Worm (Caenorhabditis elegans) whole organism, L2 larva: ENCODE results near the gene cest-26.

Source experiments
- C34F6.9 ChIP-seq: fragments of 150-350 bp; optimal IDR thresholded peaks from 2 replicates; lab custom pipeline; 2014; ENCODE audit warnings: missing biosample characterization, missing genetic modification characterization
- F13H6.1 ChIP-seq: sonication (generic microtip); optimal IDR thresholded peaks from 2 replicates; lab custom pipeline; 2016; ENCODE audit warnings: missing genetic modification characterization, missing compliant biosample characterization
- R02D3.7 ChIP-seq: fragments of 150-350 bp; optimal IDR thresholded peaks from 2 replicates; lab custom pipeline; 2014; ENCODE audit warnings: missing biosample characterization, missing genetic modification characterization
- Y55F3AM.14 ChIP-seq: fragments of 200-800 bp; sonication (Bioruptor generic); optimal IDR thresholded peaks from 2 replicates; lab custom pipeline; 2018; ENCODE audit warnings: mild to moderate bottlenecking, missing genetic modification characterization, missing compliant biosample characterization
- ZK546.5 ChIP-seq: sonication (generic microtip); optimal IDR thresholded peaks from 2 replicates; lab custom pipeline; 2017; ENCODE audit warnings: missing biosample characterization, missing genetic modification characterization
- alr-1 ChIP-seq: fragments of 150-350 bp; optimal IDR thresholded peaks from 2 replicates; lab custom pipeline; 2014; ENCODE audit warnings: missing biosample characterization, missing genetic modification characterization
- aly-2 ChIP-seq: fragments of 150-350 bp; optimal IDR thresholded peaks from 2 replicates; lab custom pipeline; 2014; ENCODE audit warnings: missing biosample characterization, missing genetic modification characterization
- ama-1 ChIP-seq: fragments of 150-350 bp; optimal IDR thresholded peaks from 2 replicates; lab custom pipeline; 2018; ENCODE audit warnings: inconsistent platforms
- ceh-16 ChIP-seq: fragments of 150-350 bp; optimal IDR thresholded peaks from 2 replicates; lab custom pipeline; 2014; ENCODE audit warnings: missing biosample characterization, missing genetic modification characterization
- ceh-82 ChIP-seq: fragments of 150-350 bp; optimal IDR thresholded peaks from 2 replicates; lab custom pipeline; 2014; ENCODE audit warnings: missing biosample characterization, missing genetic modification characterization
- crh-2 ChIP-seq: sonication (generic microtip); optimal IDR thresholded peaks from 2 replicates; lab custom pipeline; 2017; ENCODE audit warnings: missing biosample characterization, missing genetic modification characterization
- dmd-4 ChIP-seq: sonication (generic microtip); optimal IDR thresholded peaks from 2 replicates; lab custom pipeline; 2017; ENCODE audit warnings: missing biosample characterization, missing genetic modification characterization
- egl-27 ChIP-seq: sonication (generic microtip); optimal IDR thresholded peaks from 3 replicates; lab custom pipeline; 2017; ENCODE audit warnings: missing biosample characterization, missing genetic modification reagents, missing genetic modification characterization
- elt-3 ChIP-seq: sonication (generic microtip); optimal IDR thresholded peaks from 2 replicates; lab custom pipeline; 2017; ENCODE audit warnings: missing biosample characterization, missing genetic modification characterization
- fos-1 ChIP-seq: fragments of 150-350 bp; optimal IDR thresholded peaks from 2 replicates; lab custom pipeline; 2014; ENCODE audit warnings: missing biosample characterization, missing genetic modification characterization
- gmeb-1 ChIP-seq: fragments of 150-350 bp; optimal IDR thresholded peaks from 2 replicates; lab custom pipeline; 2014; ENCODE audit warnings: missing biosample characterization, missing genetic modification characterization
- lin-11 ChIP-seq: fragments of 150-350 bp; sonication (generic microtip); optimal IDR thresholded peaks from 2 replicates; lab custom pipeline; 2014; ENCODE audit warnings: missing biosample characterization, missing genetic modification characterization, inconsistent platforms, mixed read lengths
- lin-13 ChIP-seq: fragments of 150-350 bp; optimal IDR thresholded peaks from 2 replicates; lab custom pipeline; 2014; ENCODE audit warnings: missing biosample characterization, missing genetic modification reagents, missing genetic modification characterization
- lin-39 ChIP-seq: fragments of 150-350 bp; optimal IDR thresholded peaks from 2 replicates; lab custom pipeline; 2014; ENCODE audit warnings: missing biosample characterization, missing genetic modification reagents, missing genetic modification characterization
- lsy-2 ChIP-seq, 2 experiments: fragments of 150-350 bp in 1 of 2; sonication (generic microtip) in 1 of 2; optimal IDR thresholded peaks; 2 replicates each; lab custom pipeline; 2014 to 2017; ENCODE audit warnings: missing biosample characterization in 2 of 2, missing genetic modification characterization in 2 of 2
- mab-5 ChIP-seq: fragments of 150-350 bp; optimal IDR thresholded peaks from 2 replicates; lab custom pipeline; 2014; ENCODE audit warnings: missing biosample characterization, missing genetic modification characterization
- mbf-1 ChIP-seq: sonication (generic microtip); optimal IDR thresholded peaks from 2 replicates; lab custom pipeline; 2017; ENCODE audit warnings: missing biosample characterization, missing genetic modification characterization
- nhr-10 ChIP-seq: sonication (generic microtip); optimal IDR thresholded peaks from 2 replicates; lab custom pipeline; 2017; ENCODE audit warnings: missing biosample characterization, missing genetic modification characterization
- nhr-11 ChIP-seq: fragments of 150-350 bp; optimal IDR thresholded peaks from 2 replicates; lab custom pipeline; 2014; ENCODE audit warnings: missing biosample characterization, missing genetic modification characterization
- nhr-129 ChIP-seq: fragments of 150-350 bp; optimal IDR thresholded peaks from 2 replicates; lab custom pipeline; 2014; ENCODE audit warnings: missing biosample characterization, missing genetic modification characterization
- nhr-21 ChIP-seq: fragments of 150-350 bp; optimal IDR thresholded peaks from 2 replicates; lab custom pipeline; 2014; ENCODE audit warnings: missing biosample characterization, missing genetic modification characterization
- nhr-23 ChIP-seq: fragments of 150-350 bp; optimal IDR thresholded peaks from 2 replicates; lab custom pipeline; 2014; ENCODE audit warnings: missing biosample characterization, missing genetic modification reagents, missing genetic modification characterization
- nhr-237 ChIP-seq: fragments of 150-350 bp; optimal IDR thresholded peaks from 2 replicates; lab custom pipeline; 2014; ENCODE audit warnings: missing biosample characterization, missing genetic modification characterization
- nhr-25 ChIP-seq: fragments of 150-350 bp; sonication (generic microtip); optimal IDR thresholded peaks from 3 replicates; lab custom pipeline; 2014; ENCODE audit warnings: missing biosample characterization, missing genetic modification characterization
- nhr-6 ChIP-seq: fragments of 150-350 bp; optimal IDR thresholded peaks from 2 replicates; lab custom pipeline; 2014; ENCODE audit warnings: missing biosample characterization, missing genetic modification characterization
- nhr-77 ChIP-seq: fragments of 150-350 bp; optimal IDR thresholded peaks from 2 replicates; lab custom pipeline; 2014; ENCODE audit warnings: missing biosample characterization, missing genetic modification characterization
- sem-4 ChIP-seq: fragments of 150-350 bp; optimal IDR thresholded peaks from 2 replicates; lab custom pipeline; 2014; ENCODE audit warnings: missing biosample characterization, missing genetic modification reagents, missing genetic modification characterization
- skn-1 ChIP-seq: sonication (generic microtip); optimal IDR thresholded peaks from 2 replicates; lab custom pipeline; 2017; ENCODE audit warnings: missing biosample characterization, missing genetic modification characterization
- sma-3 ChIP-seq: sonication (generic microtip); optimal IDR thresholded peaks from 2 replicates; lab custom pipeline; 2016; ENCODE audit warnings: missing genetic modification reagents, missing genetic modification characterization, missing compliant biosample characterization
- sma-9 ChIP-seq, 2 experiments: fragments of 150-350 bp in 1 of 2; sonication (generic microtip) in 1 of 2; optimal IDR thresholded peaks; 2 replicates each; lab custom pipeline; 2014 to 2016; ENCODE audit warnings: missing genetic modification characterization in 2 of 2, mild to moderate bottlenecking in 1 of 2, missing biosample characterization in 1 of 2, missing compliant biosample characterization in 1 of 2, missing genetic modification reagents in 1 of 2, moderate library complexity in 1 of 2
- snpc-4 ChIP-seq: fragments of 150-350 bp; optimal IDR thresholded peaks from 2 replicates; lab custom pipeline; 2014; ENCODE audit warnings: missing biosample characterization, missing genetic modification characterization
- unc-39 ChIP-seq: fragments of 150-350 bp; optimal IDR thresholded peaks from 2 replicates; lab custom pipeline; 2014; ENCODE audit warnings: missing biosample characterization, missing genetic modification characterization
- unc-55 ChIP-seq: fragments of 150-350 bp; sonication (generic microtip); optimal IDR thresholded peaks from 3 replicates; lab custom pipeline; 2014; ENCODE audit warnings: missing biosample characterization, missing genetic modification reagents, missing genetic modification characterization
- unc-62 ChIP-seq: fragments of 150-350 bp; optimal IDR thresholded peaks from 2 replicates; lab custom pipeline; 2014; ENCODE audit warnings: missing biosample characterization, missing genetic modification reagents, missing genetic modification characterization
- zag-1 ChIP-seq: fragments of 150-350 bp; optimal IDR thresholded peaks from 2 replicates; lab custom pipeline; 2014; ENCODE audit warnings: missing biosample characterization, missing genetic modification characterization
- ztf-1 ChIP-seq: fragments of 200-800 bp; sonication (Bioruptor generic); conservative IDR thresholded peaks from 2 replicates; pipeline ENCODE4 v1.3.6; 2022; ENCODE audit warnings: missing genetic modification characterization, missing compliant biosample characterization
- ztf-4 ChIP-seq: fragments of 150-350 bp; optimal IDR thresholded peaks from 2 replicates; lab custom pipeline; 2014; ENCODE audit warnings: missing biosample characterization, missing genetic modification characterization

The cest-26 gene

DNA sequence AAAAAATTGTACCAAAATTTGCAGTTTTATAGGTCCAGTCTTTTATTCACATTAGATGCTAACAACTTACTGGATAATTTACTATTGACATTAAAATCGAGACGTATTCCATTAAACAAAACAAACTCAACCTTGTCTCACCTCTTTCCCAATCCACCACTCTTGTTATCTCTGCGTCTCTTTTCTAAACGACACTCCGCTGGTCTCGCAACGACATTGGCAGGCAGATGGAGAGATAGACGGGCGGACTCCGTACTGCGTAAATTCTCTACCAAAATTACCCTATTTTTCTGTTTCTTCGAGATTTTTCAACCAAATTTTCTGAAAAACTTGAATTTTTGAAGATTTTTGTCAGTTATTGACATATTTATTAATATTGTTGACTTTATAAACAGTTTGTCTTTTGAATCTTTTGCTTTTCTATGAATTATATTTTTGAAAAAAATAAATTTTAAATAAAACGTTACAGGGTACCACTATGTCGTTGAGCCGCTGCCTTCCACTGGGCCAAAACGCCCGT, 31.9 kb upstream of the cest-26 start, which contains the start of gene asb-2 (continued):
- TF ChIP-seq lin-11 (tag; lab: Kevin White, UChicago) (peak; percentile 78), mbf-1 (no peak), ztf-1 (GFP tag; lab: Robert Waterston, UW) (no peak), mab-5 (tag; lab: Kevin White, UChicago) (peak; percentile 66), sem-4 (tag; lab: Kevin White, UChicago) (peak; percentile 77), nhr-77 (tag; lab: Kevin White, UChicago) (no peak), lin-13 (GFP tag; lab: Kevin White, UChicago) (peak; percentile 91), nhr-25 (peak; percentile 86), nhr-237 (tag; lab: Kevin White, UChicago) (no peak), ZK546.5 (tag; lab: Kevin White, UChicago) (no peak), ztf-4 (peak; percentile 62), ceh-16 (tag; lab: Kevin White, UChicago) (peak; percentile 42), nhr-21 (peak; percentile 87), fos-1 (tag; lab: Kevin White, UChicago) (peak; percentile 78)

DNA sequence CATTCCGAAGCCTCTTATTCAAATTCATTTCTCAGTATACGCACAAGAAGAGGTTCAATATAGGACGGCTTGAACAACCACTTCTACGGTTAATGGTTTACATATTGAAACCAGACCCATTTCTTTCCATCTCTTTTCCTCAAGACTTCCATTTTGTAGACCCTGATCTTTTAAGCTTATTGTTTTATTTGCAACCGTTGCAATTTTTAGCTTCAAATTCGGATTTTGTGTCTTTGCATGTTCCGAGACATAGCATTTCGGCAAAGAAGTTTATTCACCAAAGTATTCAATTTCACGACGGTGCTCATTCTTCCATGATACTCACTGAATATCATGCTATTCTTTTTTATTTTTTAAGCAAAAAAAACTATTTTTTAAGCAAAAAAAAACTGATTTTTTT, 28.8 kb upstream of the cest-26 start, which contains the start of gene nmur-3:
Gene nmur-3 (plus strand): TSS at position 301 of the 400 bp plus-strand sequence.
- TF ChIP-seq lin-13 (GFP tag; lab: Kevin White, UChicago) (no peak), R02D3.7 (tag; lab: Kevin White, UChicago) (no peak), fos-1 (tag; lab: Kevin White, UChicago) (no peak), F13H6.1 (tag; lab: Kevin White, UChicago) (no peak), sem-4 (tag; lab: Kevin White, UChicago) (no peak), ceh-82 (tag; lab: Kevin White, UChicago) (no peak), ama-1 (lab: Kevin White, UChicago) (no peak), mab-5 (tag; lab: Kevin White, UChicago) (no peak), egl-27 (tag; lab: Kevin White, UChicago) (no peak), unc-39 (tag; lab: Kevin White, UChicago) (no peak), zag-1 (no peak), nhr-237 (tag; lab: Kevin White, UChicago) (no peak), nhr-10 (tag; lab: Kevin White, UChicago) (no peak), nhr-11 (tag; lab: Kevin White, UChicago) (no peak), unc-62 (no peak), mbf-1 (no peak), lin-39 (tag; lab: Kevin White, UChicago) (no peak), elt-3 (tag; lab: Kevin White, UChicago) (no peak)

DNA sequence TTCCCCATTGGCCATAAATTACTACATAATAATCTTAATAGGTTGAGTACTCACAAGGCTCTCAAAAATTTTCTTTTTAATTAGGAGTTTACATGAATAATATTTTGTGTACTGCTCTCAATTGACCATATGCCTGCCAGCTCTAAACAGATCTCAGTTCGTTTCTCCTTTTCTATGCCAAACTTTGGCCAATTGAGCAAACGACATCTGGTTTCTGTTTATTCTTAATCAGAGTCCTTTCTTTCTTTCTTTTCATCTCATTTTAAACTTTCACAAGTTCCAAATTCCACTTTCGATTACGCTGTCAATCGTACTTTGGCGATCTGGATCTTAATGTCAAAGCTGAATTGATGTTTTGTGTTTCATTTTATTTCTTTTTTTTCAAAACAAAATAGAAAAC, 26.9 kb upstream of the cest-26 start:
- no peak for TF ChIP-seq nhr-11 (tag; lab: Kevin White, UChicago)
- no peak for TF ChIP-seq nhr-129
- TF ChIP-seq nhr-25, result no peak
- no peak for TF ChIP-seq sem-4 (tag; lab: Kevin White, UChicago)
- no peak for TF ChIP-seq aly-2
- no peak for TF ChIP-seq mab-5 (tag; lab: Kevin White, UChicago)
- no peak for TF ChIP-seq nhr-237 (tag; lab: Kevin White, UChicago)
- TF ChIP-seq sma-9 (GFP tag; optimal IDR thresholded peaks at IDR 0.05; lab: Kevin White, UChicago), result no peak
- TF ChIP-seq sma-9 (tag; optimal IDR thresholded peaks at IDR 0.05; lab: Kevin White, UChicago), result no peak
- no peak for TF ChIP-seq elt-3 (tag; lab: Kevin White, UChicago)
- no peak for TF ChIP-seq ZK546.5 (tag; lab: Kevin White, UChicago)
- no peak for TF ChIP-seq ceh-82 (tag; lab: Kevin White, UChicago)

DNA sequence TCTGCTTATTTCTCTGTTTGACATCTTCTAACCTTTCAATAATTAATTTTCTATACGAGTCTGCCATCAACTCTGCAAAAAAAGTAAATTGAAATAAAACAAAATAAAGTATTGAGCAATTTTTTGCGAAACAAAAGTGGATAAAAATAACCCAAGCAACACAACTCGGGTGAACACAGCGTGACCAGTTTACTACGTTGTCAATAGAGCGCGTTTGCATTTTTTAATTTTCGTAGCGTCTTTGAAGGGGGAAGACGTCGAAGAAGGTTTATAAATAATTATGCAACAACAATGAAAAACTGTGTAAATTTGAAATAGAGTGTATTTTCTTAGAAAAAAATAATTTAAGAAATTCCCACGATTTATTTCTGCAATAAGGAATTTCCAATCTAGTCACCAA, 24.9 kb upstream of the cest-26 start, which contains the start of gene atg-16.1:
Gene atg-16.1 (minus strand): TSS at position 76 of the 400 bp plus-strand sequence.
- TF ChIP-seq sma-9 (GFP tag; optimal IDR thresholded peaks at IDR 0.05; lab: Kevin White, UChicago), result peak; percentile 44
- TF ChIP-seq sma-9 (tag; optimal IDR thresholded peaks at IDR 0.05; lab: Kevin White, UChicago), result no peak
- TF ChIP-seq alr-1 (tag; lab: Kevin White, UChicago), result no peak
- TF ChIP-seq F13H6.1 (tag; lab: Kevin White, UChicago), result peak; percentile 43
- no peak for TF ChIP-seq egl-27 (tag; lab: Kevin White, UChicago)
- TF ChIP-seq snpc-4 (tag; lab: Kevin White, UChicago), result peak; percentile 13
- peak; percentile 20 for TF ChIP-seq nhr-21
- TF ChIP-seq unc-55 (GFP tag; lab: Kevin White, UChicago), result peak; percentile 65
- TF ChIP-seq nhr-6 (tag; lab: Kevin White, UChicago), result no peak
- no peak for TF ChIP-seq nhr-23 (tag; lab: Kevin White, UChicago)
- TF ChIP-seq ztf-4, result no peak
- TF ChIP-seq ztf-1 (GFP tag; lab: Robert Waterston, UW), result no peak
- no peak for TF ChIP-seq mbf-1
- TF ChIP-seq nhr-25, result peak; percentile 58
- no peak for TF ChIP-seq nhr-77 (tag; lab: Kevin White, UChicago)
- TF ChIP-seq gmeb-1 (tag; lab: Kevin White, UChicago), result peak; percentile 14
- TF ChIP-seq skn-1 (tag; lab: Kevin White, UChicago), result no peak
- TF ChIP-seq nhr-10 (tag; lab: Kevin White, UChicago), result no peak
- peak; percentile 38 for TF ChIP-seq lin-13 (GFP tag; lab: Kevin White, UChicago)
- no peak for TF ChIP-seq elt-3 (tag; lab: Kevin White, UChicago)
- peak; percentile 24 for TF ChIP-seq sma-3 (GFP tag; lab: Kevin White, UChicago)
- TF ChIP-seq zag-1, result no peak
- no peak for TF ChIP-seq dmd-4 (tag; lab: Kevin White, UChicago)
- TF ChIP-seq nhr-129, result peak; percentile 60
- no peak for TF ChIP-seq ama-1 (lab: Kevin White, UChicago)
- peak; percentile 67 for TF ChIP-seq crh-2 (tag; lab: Kevin White, UChicago)
- no peak for TF ChIP-seq aly-2
- TF ChIP-seq C34F6.9 (tag; lab: Kevin White, UChicago), result peak; percentile 79
- no peak for TF ChIP-seq Y55F3AM.14 (GFP tag; lab: Kevin White, UChicago)
- peak; percentile 40 for TF ChIP-seq fos-1 (tag; lab: Kevin White, UChicago)
- TF ChIP-seq nhr-11 (tag; lab: Kevin White, UChicago), result no peak
- TF ChIP-seq lsy-2 (tag; optimal IDR thresholded peaks at IDR 0.05; lab: Kevin White, UChicago), result peak in 1 of 2 experiments; percentile 75
